Worm (Caenorhabditis elegans) whole organism, late embryonic: Measurements from ENCODE around the gene R151.10.

Experiments used
- C38D4.7 ChIP-seq: fragments of 200-800 bp; sonication (Bioruptor generic); optimal IDR thresholded peaks from 2 replicates; lab custom pipeline; 2018; ENCODE audit warnings: mild to moderate bottlenecking, missing genetic modification characterization, moderate library complexity, missing compliant biosample characterization
- F13H6.1 ChIP-seq: sonication (generic microtip); optimal IDR thresholded peaks from 2 replicates; lab custom pipeline; 2016; ENCODE audit warnings: missing genetic modification characterization, missing compliant biosample characterization
- K02D7.2 ChIP-seq: sonication (generic microtip); optimal IDR thresholded peaks from 2 replicates; lab custom pipeline; 2017; ENCODE audit warnings: mild to moderate bottlenecking, missing genetic modification characterization, missing compliant biosample characterization
- T23F11.4 ChIP-seq: fragments of 200-800 bp; sonication (Bioruptor generic); optimal IDR thresholded peaks from 2 replicates; lab custom pipeline; 2018; ENCODE audit warnings: mild to moderate bottlenecking, missing genetic modification characterization, missing compliant biosample characterization
- Y22D7AL.16 ChIP-seq: sonication (generic microtip); optimal IDR thresholded peaks from 2 replicates; lab custom pipeline; 2016; ENCODE audit warnings: missing genetic modification characterization, missing compliant biosample characterization
- ahr-1 ChIP-seq: sonication (generic microtip); optimal IDR thresholded peaks from 2 replicates; lab custom pipeline; 2016; ENCODE audit warnings: missing genetic modification characterization, missing compliant biosample characterization
- ama-1 ChIP-seq: fragments of 150-350 bp; optimal IDR thresholded peaks from 2 replicates; lab custom pipeline; 2014
- ceh-14 ChIP-seq: sonication (generic microtip); optimal IDR thresholded peaks from 2 replicates; lab custom pipeline; 2016; ENCODE audit warnings: missing genotype, missing genetic modification characterization, missing compliant biosample characterization
- ceh-19 ChIP-seq: fragments of 200-800 bp; sonication (Bioruptor generic); optimal IDR thresholded peaks from 2 replicates; lab custom pipeline; 2018; ENCODE audit warnings: mild to moderate bottlenecking, missing genetic modification characterization, missing compliant biosample characterization
- ceh-2 ChIP-seq: sonication (generic microtip); optimal IDR thresholded peaks from 2 replicates; lab custom pipeline; 2016; ENCODE audit warnings: missing genotype, missing genetic modification characterization, missing compliant biosample characterization
- ceh-24 ChIP-seq: sonication (generic microtip); optimal IDR thresholded peaks from 2 replicates; lab custom pipeline; 2016; ENCODE audit warnings: mild to moderate bottlenecking, missing genetic modification characterization, missing compliant biosample characterization
- ceh-31 ChIP-seq: sonication (generic microtip); optimal IDR thresholded peaks from 2 replicates; lab custom pipeline; 2016; ENCODE audit warnings: missing genetic modification characterization, missing compliant biosample characterization
- ceh-34 ChIP-seq: sonication (generic microtip); optimal IDR thresholded peaks from 2 replicates; lab custom pipeline; 2016; ENCODE audit warnings: mild to moderate bottlenecking, missing genetic modification characterization, missing compliant biosample characterization
- ceh-45 ChIP-seq: fragments of 200-800 bp; sonication (Bioruptor generic); IDR thresholded peaks from 2 replicates; pipeline ENCODE4 v1.3.6; 2022; ENCODE audit warnings: missing genetic modification reagents, missing genetic modification characterization, missing compliant biosample characterization
- ceh-48 ChIP-seq: sonication (generic microtip); optimal IDR thresholded peaks from 2 replicates; lab custom pipeline; 2016; ENCODE audit warnings: missing genetic modification characterization, inconsistent platforms, missing compliant biosample characterization
- ceh-9 ChIP-seq: sonication (generic microtip); optimal IDR thresholded peaks from 2 replicates; lab custom pipeline; 2016; ENCODE audit warnings: mild to moderate bottlenecking, missing genetic modification characterization, inconsistent platforms, missing compliant biosample characterization
- elt-4 ChIP-seq: sonication (generic microtip); optimal IDR thresholded peaks from 2 replicates; lab custom pipeline; 2016; ENCODE audit warnings: missing genetic modification characterization, missing compliant biosample characterization
- eyg-1 ChIP-seq: sonication (generic microtip); optimal IDR thresholded peaks from 2 replicates; lab custom pipeline; 2016; ENCODE audit warnings: missing genotype, missing genetic modification characterization, missing compliant biosample characterization
- fax-1 ChIP-seq: sonication (generic microtip); optimal IDR thresholded peaks from 2 replicates; lab custom pipeline; 2016; ENCODE audit warnings: missing genotype, missing genetic modification characterization, missing compliant biosample characterization
- fkh-10 ChIP-seq: fragments of 150-350 bp; optimal IDR thresholded peaks from 2 replicates; lab custom pipeline; 2014; ENCODE audit warnings: missing biosample characterization, missing genetic modification reagents, missing genetic modification characterization
- fkh-6 ChIP-seq: sonication (generic microtip); optimal IDR thresholded peaks from 2 replicates; lab custom pipeline; 2016; ENCODE audit warnings: missing genetic modification characterization, missing compliant biosample characterization
- gmeb-2 ChIP-seq: sonication (generic microtip); optimal IDR thresholded peaks from 2 replicates; lab custom pipeline; 2016; ENCODE audit warnings: missing genetic modification characterization, inconsistent platforms, missing compliant biosample characterization
- hlh-30 ChIP-seq: sonication (generic microtip); optimal IDR thresholded peaks from 2 replicates; lab custom pipeline; 2017; ENCODE audit warnings: antibody characterized with exemption, missing genetic modification characterization, missing compliant biosample characterization; ENCODE audit not compliant: insufficient read depth
- lim-6 ChIP-seq: sonication (generic microtip); optimal IDR thresholded peaks from 2 replicates; lab custom pipeline; 2016; ENCODE audit warnings: missing genetic modification characterization, missing compliant biosample characterization
- nfya-1 ChIP-seq: sonication (generic microtip); optimal IDR thresholded peaks from 2 replicates; lab custom pipeline; 2017; ENCODE audit warnings: missing genetic modification characterization, mild to moderate bottlenecking, missing compliant biosample characterization, antibody characterized with exemption, moderate library complexity
- pax-1 ChIP-seq: fragments of 150-350 bp; optimal IDR thresholded peaks from 2 replicates; lab custom pipeline; 2014; ENCODE audit warnings: missing biosample characterization, missing genetic modification characterization
- pha-2 ChIP-seq: sonication (generic microtip); optimal IDR thresholded peaks from 2 replicates; lab custom pipeline; 2017; ENCODE audit warnings: mild to moderate bottlenecking, missing genetic modification characterization, missing compliant biosample characterization
- pha-4 ChIP-seq: fragments of 150-350 bp; optimal IDR thresholded peaks from 2 replicates; lab custom pipeline; 2018; ENCODE audit warnings: missing biosample characterization, missing genetic modification reagents, missing genetic modification characterization
- pqm-1 ChIP-seq: sonication (generic microtip); optimal IDR thresholded peaks from 2 replicates; lab custom pipeline; 2016; ENCODE audit warnings: missing genetic modification characterization, missing compliant biosample characterization
- ref-2 ChIP-seq: sonication (generic microtip); optimal IDR thresholded peaks from 2 replicates; lab custom pipeline; 2016; ENCODE audit warnings: missing genetic modification characterization, missing compliant biosample characterization
- rnt-1 ChIP-seq: sonication (generic microtip); optimal IDR thresholded peaks from 2 replicates; lab custom pipeline; 2016; ENCODE audit warnings: missing genetic modification characterization, missing compliant biosample characterization
- sdc-2 ChIP-seq: sonication (generic microtip); optimal IDR thresholded peaks from 2 replicates; lab custom pipeline; 2016; ENCODE audit warnings: missing genotype, missing genetic modification characterization, missing compliant biosample characterization
- sox-4 ChIP-seq: sonication (generic microtip); optimal IDR thresholded peaks from 2 replicates; lab custom pipeline; 2017; ENCODE audit warnings: mild to moderate bottlenecking, missing genetic modification characterization, inconsistent platforms, missing compliant biosample characterization
- syd-9 ChIP-seq: sonication (generic microtip); optimal IDR thresholded peaks from 2 replicates; lab custom pipeline; 2016; ENCODE audit warnings: mild to moderate bottlenecking, missing genetic modification characterization, moderate library complexity, missing compliant biosample characterization
- tbx-2 ChIP-seq: sonication (generic microtip); optimal IDR thresholded peaks from 2 replicates; lab custom pipeline; 2016; ENCODE audit warnings: missing genetic modification characterization, missing compliant biosample characterization
- tbx-7 ChIP-seq: sonication (generic microtip); optimal IDR thresholded peaks from 2 replicates; lab custom pipeline; 2016; ENCODE audit warnings: missing genotype, missing genetic modification characterization, missing compliant biosample characterization
- unc-42 ChIP-seq: sonication (generic microtip); optimal IDR thresholded peaks from 2 replicates; lab custom pipeline; 2016; ENCODE audit warnings: missing genotype, missing genetic modification characterization, missing compliant biosample characterization
- unc-55 ChIP-seq: sonication (generic microtip); optimal IDR thresholded peaks from 2 replicates; lab custom pipeline; 2017; ENCODE audit warnings: missing biosample characterization, missing genetic modification reagents, missing genetic modification characterization
- ztf-16 ChIP-seq: sonication (generic microtip); optimal IDR thresholded peaks from 2 replicates; lab custom pipeline; 2017; ENCODE audit warnings: missing genetic modification characterization, missing compliant biosample characterization

R151.10 gene

ce11 chrIII:7273718-7274117 lies 43.0 kb upstream of the R151.10 start:
- TF ChIP-seq pax-1 (tag; lab: Kevin White, UChicago) (no peak), ceh-45 (GFP tag; lab: Robert Waterston, UW) (no peak), C38D4.7 (GFP tag; lab: Kevin White, UChicago) (no peak), rnt-1 (tag; lab: Kevin White, UChicago) (no peak), elt-4 (tag; lab: Kevin White, UChicago) (no peak), lim-6 (tag; lab: Kevin White, UChicago) (no peak), sdc-2 (tag; lab: Kevin White, UChicago) (no peak), fkh-10 (GFP tag; lab: Kevin White, UChicago) (no peak), tbx-7 (no peak), fkh-6 (tag; lab: Kevin White, UChicago) (no peak), ahr-1 (tag; lab: Kevin White, UChicago) (no peak), ama-1 (no peak), T23F11.4 (GFP tag; lab: Kevin White, UChicago) (no peak), ref-2 (tag; lab: Kevin White, UChicago) (no peak), ceh-24 (tag; lab: Kevin White, UChicago) (no peak), fax-1 (tag; lab: Kevin White, UChicago) (no peak), pha-4 (tag; lab: Kevin White, UChicago) (no peak)
- TF ChIP-seq, all 69 proteins: peak for 0

ce11 chrIII:7272828-7273227 lies 42.1 kb upstream of the R151.10 start:
- peak; percentile 65 for TF ChIP-seq hlh-30
- no peak for TF ChIP-seq fkh-6 (tag; lab: Kevin White, UChicago)

ce11 chrIII:7272088-7272487 lies 41.3 kb upstream of the R151.10 start:
- TF ChIP-seq syd-9 (tag; lab: Kevin White, UChicago) (no peak), ceh-45 (GFP tag; lab: Robert Waterston, UW) (no peak), gmeb-2 (tag; lab: Kevin White, UChicago) (no peak), ref-2 (tag; lab: Kevin White, UChicago) (peak; percentile 52), hlh-30 (peak; percentile 99), ceh-9 (no peak), tbx-2 (tag; lab: Kevin White, UChicago) (peak; percentile 62), ceh-14 (tag; lab: Kevin White, UChicago) (no peak), ceh-34 (tag; lab: Kevin White, UChicago) (peak; percentile 39), lim-6 (tag; lab: Kevin White, UChicago) (no peak), T23F11.4 (GFP tag; lab: Kevin White, UChicago) (no peak), pha-4 (tag; lab: Kevin White, UChicago) (no peak), sox-4 (tag; lab: Kevin White, UChicago) (no peak), ceh-48 (tag; lab: Kevin White, UChicago) (no peak), ceh-2 (peak; percentile 27), Y22D7AL.16 (no peak), ama-1 (no peak), ceh-31 (tag; lab: Kevin White, UChicago) (peak; percentile 79), ceh-19 (no peak), ahr-1 (tag; lab: Kevin White, UChicago) (no peak), unc-55 (peak; percentile 75), unc-42 (peak; percentile 14), rnt-1 (tag; lab: Kevin White, UChicago) (peak; percentile 5), K02D7.2 (no peak), ztf-16 (tag; lab: Kevin White, UChicago) (no peak), fkh-10 (GFP tag; lab: Kevin White, UChicago) (no peak), nfya-1 (peak; percentile 36), sdc-2 (tag; lab: Kevin White, UChicago) (no peak), F13H6.1 (no peak), pqm-1 (tag; lab: Kevin White, UChicago) (no peak), eyg-1 (no peak), pha-2 (tag; lab: Kevin White, UChicago) (peak; percentile 39)
